Worm (Caenorhabditis elegans) whole organism, early embryonic: ENCODE measurements around the gene C17H12.11.

Experiments used
- B0310.2 ChIP-seq: sonication (generic microtip); optimal IDR thresholded peaks from 2 replicates; lab custom pipeline; 2016; ENCODE audit warnings: mild to moderate bottlenecking, missing genetic modification characterization, missing compliant biosample characterization
- F13C5.2 ChIP-seq: sonication (generic microtip); optimal IDR thresholded peaks from 2 replicates; lab custom pipeline; 2017; ENCODE audit warnings: mild to moderate bottlenecking, missing genetic modification characterization, inconsistent platforms, missing compliant biosample characterization
- aly-1 ChIP-seq: sonication (generic microtip); optimal IDR thresholded peaks from 2 replicates; lab custom pipeline; 2016; ENCODE audit warnings: missing genetic modification characterization, missing compliant biosample characterization
- ama-1 ChIP-seq: fragments of 150-350 bp; optimal IDR thresholded peaks from 2 replicates; lab custom pipeline; 2014
- ceh-13 ChIP-seq: fragments of 200-800 bp; sonication (Bioruptor generic); optimal IDR thresholded peaks from 2 replicates; lab custom pipeline; 2018; ENCODE audit warnings: mild to moderate bottlenecking, missing genetic modification characterization, missing compliant biosample characterization
- ceh-36 ChIP-seq: sonication (generic microtip); optimal IDR thresholded peaks from 2 replicates; lab custom pipeline; 2016; ENCODE audit warnings: missing genetic modification characterization, inconsistent platforms, missing compliant biosample characterization
- ets-7 ChIP-seq: sonication (generic microtip); optimal IDR thresholded peaks from 2 replicates; lab custom pipeline; 2016; ENCODE audit warnings: missing genotype, missing genetic modification characterization, missing compliant biosample characterization
- flt-1 ChIP-seq: fragments of 200-800 bp; sonication (Bioruptor generic); IDR thresholded peaks from 2 replicates; pipeline ENCODE4 v1.3.6; 2022; ENCODE audit warnings: missing genetic modification characterization, missing compliant biosample characterization
- hmbx-1 ChIP-seq: sonication (generic microtip); optimal IDR thresholded peaks from 2 replicates; lab custom pipeline; 2016; ENCODE audit warnings: mild to moderate bottlenecking, missing genetic modification characterization, missing compliant biosample characterization
- hmg-4 ChIP-seq: fragments of 200-800 bp; sonication (Bioruptor generic); optimal IDR thresholded peaks from 2 replicates; lab custom pipeline; 2018; ENCODE audit warnings: mild to moderate bottlenecking, missing genetic modification characterization, missing compliant biosample characterization
- hnd-1 ChIP-seq: sonication (generic microtip); optimal IDR thresholded peaks from 2 replicates; lab custom pipeline; 2016; ENCODE audit warnings: missing genetic modification characterization, missing compliant biosample characterization
- pes-1 ChIP-seq: fragments of 200-800 bp; sonication (Bioruptor generic); IDR thresholded peaks from 2 replicates; pipeline ENCODE4 v1.3.6; 2022; ENCODE audit warnings: missing genetic modification reagents, missing genetic modification characterization, missing compliant biosample characterization
- scrt-1 ChIP-seq: fragments of 200-800 bp; sonication (Bioruptor generic); IDR thresholded peaks from 2 replicates; pipeline ENCODE4 v1.3.6; 2022; ENCODE audit warnings: missing genetic modification characterization, missing compliant biosample characterization
- sea-1 ChIP-seq: fragments of 200-800 bp; sonication (Bioruptor generic); conservative IDR thresholded peaks from 2 replicates; pipeline ENCODE4 v1.3.6; 2022; ENCODE audit warnings: missing genetic modification characterization, missing compliant biosample characterization
- tbx-11 ChIP-seq: fragments of 200-800 bp; sonication (Bioruptor generic); IDR thresholded peaks from 2 replicates; pipeline ENCODE4 v1.3.6; 2022; ENCODE audit warnings: missing genetic modification characterization, missing compliant biosample characterization
- tbx-37 ChIP-seq: fragments of 200-800 bp; sonication (Bioruptor generic); conservative IDR thresholded peaks from 2 replicates; pipeline ENCODE4 v1.3.6; 2022; ENCODE audit warnings: missing genetic modification reagents, missing genetic modification characterization, missing compliant biosample characterization
- tra-4 ChIP-seq: sonication (generic microtip); optimal IDR thresholded peaks from 2 replicates; lab custom pipeline; 2017; ENCODE audit warnings: missing genetic modification characterization, missing compliant biosample characterization

Gene C17H12.11

ce11 chrIV:6792380-6793309 lies 9.5 kb upstream of the C17H12.11 start:
- TF ChIP-seq tra-4 (tag; lab: Kevin White, UChicago) (no peak), hmbx-1 (no peak), ama-1 (lab: Kevin White, UChicago) (no peak), B0310.2 (tag; lab: Kevin White, UChicago) (no peak), hmg-4 (GFP tag; lab: Kevin White, UChicago) (no peak)

- TF ChIP-seq sea-1 (GFP tag; lab: Robert Waterston, UW) (no peak), ceh-36 (tag; lab: Kevin White, UChicago) (no peak), F13C5.2 (tag; lab: Kevin White, UChicago) (no peak), ets-7 (tag; lab: Kevin White, UChicago) (no peak), scrt-1 (no peak), tbx-37 (no peak), tra-4 (tag; lab: Kevin White, UChicago) (no peak), aly-1 (tag; lab: Kevin White, UChicago) (no peak), pes-1 (GFP tag; lab: Robert Waterston, UW) (no peak), B0310.2 (tag; lab: Kevin White, UChicago) (no peak), ceh-13 (GFP tag; lab: Kevin White, UChicago) (no peak), ama-1 (lab: Kevin White, UChicago) (no peak), flt-1 (no peak)
These were observed 8.7 kb upstream of the C17H12.11 start for ce11 chrIV:6793310-6793966.

DNA sequence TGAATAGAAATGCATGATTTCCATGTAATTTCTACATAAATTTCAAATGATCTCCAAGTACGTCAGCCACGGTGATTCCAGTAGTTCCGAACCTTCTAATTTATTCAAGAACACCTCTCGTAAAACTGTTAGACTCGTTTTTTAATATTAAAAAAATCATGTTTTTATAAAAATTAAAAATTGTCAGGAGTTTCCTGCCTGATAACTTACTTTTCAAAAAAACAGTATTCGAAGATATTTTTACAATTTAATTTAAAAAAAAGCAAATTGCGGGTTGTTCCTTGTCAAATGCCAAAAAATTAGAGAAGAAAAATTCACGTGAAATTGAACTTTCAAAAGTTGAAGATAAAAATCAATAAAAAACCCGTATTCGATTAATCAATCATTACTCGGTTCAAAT lies 6.7 kb upstream of the C17H12.11 start, which contains the start of the genes C17H12.3 and C17H12.12:
TSS of gene C17H12.3 (minus strand) at position 101 of the 400 bp plus-strand sequence.
TSS of gene C17H12.12 (plus strand) at position 396 of the 400 bp plus-strand sequence.
- TF ChIP-seq tra-4 (tag; lab: Kevin White, UChicago) (no peak), ceh-13 (GFP tag; lab: Kevin White, UChicago) (no peak)

ce11 chrIV:6803294-6803693 lies 1.1 kb downstream of the C17H12.11 start:
- TF ChIP-seq pes-1 (GFP tag; lab: Robert Waterston, UW) (no peak), aly-1 (tag; lab: Kevin White, UChicago) (no peak), ceh-13 (GFP tag; lab: Kevin White, UChicago) (no peak), tbx-37 (no peak), ama-1 (lab: Kevin White, UChicago) (no peak), tbx-11 (GFP tag; lab: Robert Waterston, UW) (no peak), scrt-1 (no peak), tra-4 (tag; lab: Kevin White, UChicago) (no peak), flt-1 (no peak), F13C5.2 (tag; lab: Kevin White, UChicago) (no peak), B0310.2 (tag; lab: Kevin White, UChicago) (no peak), ceh-36 (tag; lab: Kevin White, UChicago) (no peak), hmbx-1 (no peak), ets-7 (tag; lab: Kevin White, UChicago) (no peak), hnd-1 (tag; lab: Kevin White, UChicago) (no peak), hmg-4 (GFP tag; lab: Kevin White, UChicago) (no peak)

DNA sequence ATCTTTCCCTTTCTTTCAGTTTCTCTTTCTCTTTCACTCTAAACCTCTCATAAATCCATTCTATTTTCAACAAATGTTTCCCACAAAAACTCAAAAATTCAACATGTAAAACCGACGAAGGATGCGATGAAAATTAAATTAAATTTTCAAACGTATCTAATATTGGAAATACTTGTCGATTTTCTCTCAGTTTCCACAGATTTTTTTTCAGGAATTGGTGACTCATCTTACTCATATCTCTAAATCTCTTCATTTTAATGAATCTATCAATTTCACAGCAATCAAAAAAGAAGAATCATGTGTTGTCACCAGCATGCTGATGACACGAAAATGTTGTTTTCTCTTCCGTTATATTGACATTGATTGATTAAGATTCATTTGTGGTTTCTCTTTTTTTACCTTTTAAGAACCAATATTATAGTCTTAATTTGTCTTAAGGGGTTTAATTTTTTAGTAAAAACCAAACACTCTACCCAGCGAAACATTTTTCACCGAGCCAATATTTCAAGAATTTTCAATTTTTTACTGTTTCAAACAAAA lies 1.7 kb downstream of the C17H12.11 start:
- no peak for TF ChIP-seq ets-7 (tag; lab: Kevin White, UChicago)
- TF ChIP-seq tbx-11 (GFP tag; lab: Robert Waterston, UW), result no peak
- TF ChIP-seq ceh-13 (GFP tag; lab: Kevin White, UChicago), result no peak
- TF ChIP-seq hmbx-1, result no peak
- no peak for TF ChIP-seq pes-1 (GFP tag; lab: Robert Waterston, UW)
- TF ChIP-seq hmg-4 (GFP tag; lab: Kevin White, UChicago), result no peak
- TF ChIP-seq aly-1 (tag; lab: Kevin White, UChicago), result no peak

- no peak for TF ChIP-seq hmbx-1
- TF ChIP-seq pes-1 (GFP tag; lab: Robert Waterston, UW), result no peak
- no peak for TF ChIP-seq flt-1
- TF ChIP-seq hmg-4 (GFP tag; lab: Kevin White, UChicago), result no peak
- no peak for TF ChIP-seq B0310.2 (tag; lab: Kevin White, UChicago)
- TF ChIP-seq scrt-1, result no peak
- no peak for TF ChIP-seq hnd-1 (tag; lab: Kevin White, UChicago)
- TF ChIP-seq ets-7 (tag; lab: Kevin White, UChicago), result no peak
- no peak for TF ChIP-seq ceh-36 (tag; lab: Kevin White, UChicago)
- TF ChIP-seq tbx-11 (GFP tag; lab: Robert Waterston, UW), result no peak
- no peak for TF ChIP-seq sea-1 (GFP tag; lab: Robert Waterston, UW)
- TF ChIP-seq tbx-37, result no peak
- no peak for TF ChIP-seq aly-1 (tag; lab: Kevin White, UChicago)
- no peak for TF ChIP-seq ceh-13 (GFP tag; lab: Kevin White, UChicago)
- no peak for TF ChIP-seq ama-1 (lab: Kevin White, UChicago)
- TF ChIP-seq tra-4 (tag; lab: Kevin White, UChicago), result no peak
- no peak for TF ChIP-seq F13C5.2 (tag; lab: Kevin White, UChicago)
These were observed 2.6 kb downstream of the C17H12.11 start, which contains the start of gene C17H12.37 for ce11 chrIV:6804815-6805214. C17H12.37 (plus strand) TSS chrIV:6805115.
